Fruit fly (Drosophila melanogaster) whole organism: ENCODE results near the gene CG10211.

Source experiments
- Dll ChIP-seq: fragments of >200 bp; optimal IDR thresholded peaks from 2 replicates; lab custom pipeline; 2017
- EcR ChIP-seq, 2 experiments: fragments of >200 bp; optimal IDR thresholded peaks; 2 replicates each; lab custom pipeline; 2017; ENCODE audit warnings: missing biosample characterization in 2 of 2, missing genetic modification characterization in 2 of 2, missing genetic modification reagents in 2 of 2
- pan ChIP-seq: fragments of >200 bp; optimal IDR thresholded peaks from 2 replicates; lab custom pipeline; 2017
- psq ChIP-seq: fragments of >200 bp; optimal IDR thresholded peaks from 2 replicates; lab custom pipeline; 2017
- usp ChIP-seq: fragments of >200 bp; optimal IDR thresholded peaks from 2 replicates; lab custom pipeline; 2017; ENCODE audit warnings: missing biosample characterization, missing genetic modification characterization, mixed read lengths

- TF ChIP-seq psq (no peak), EcR (GFP tag; optimal IDR thresholded peaks at IDR 0.05; lab: Kevin White, UChicago) (no peak), Dll (lab: Kevin White, UChicago) (no peak), usp (GFP tag; lab: Kevin White, UChicago) (no peak), pan (lab: Kevin White, UChicago) (no peak)
Observed at dm6 chr2L:18559084-18559483, 41.8 kb downstream of the CG10211 start.
